Worm (Caenorhabditis elegans) whole organism, L4 larva: ENCODE measurements around the gene ZK180.6.

Experiments
- F26F4.8 ChIP-seq: fragments of 200-800 bp; sonication (Bioruptor generic); conservative IDR thresholded peaks from 2 replicates; pipeline ENCODE4 v1.3.6; 2022; ENCODE audit warnings: missing genetic modification characterization, missing compliant biosample characterization
- R02D3.7 ChIP-seq: fragments of 150-350 bp; sonication (generic microtip); optimal IDR thresholded peaks from 3 replicates; lab custom pipeline; 2014; ENCODE audit warnings: missing biosample characterization, missing genetic modification characterization
- T26A8.4 ChIP-seq: fragments of 200-800 bp; sonication (Bioruptor generic); IDR thresholded peaks from 2 replicates; pipeline ENCODE4 v1.3.6; 2022; ENCODE audit warnings: missing genetic modification characterization, missing compliant biosample characterization
- Y48G9A.11 ChIP-seq: fragments of 200-800 bp; sonication (Bioruptor generic); IDR thresholded peaks from 2 replicates; pipeline ENCODE4 v1.3.6; 2022; ENCODE audit warnings: missing genetic modification reagents, missing genetic modification characterization, missing compliant biosample characterization
- ZK337.2 ChIP-seq: fragments of 200-800 bp; sonication (Bioruptor generic); IDR thresholded peaks from 2 replicates; pipeline ENCODE4 v1.3.6; 2022; ENCODE audit warnings: missing genetic modification reagents, missing genetic modification characterization, missing compliant biosample characterization
- ama-1 ChIP-seq: fragments of 150-350 bp; optimal IDR thresholded peaks from 2 replicates; lab custom pipeline; 2014; ENCODE audit warnings: inconsistent platforms, mixed read lengths
- ceh-82 ChIP-seq: sonication (generic microtip); optimal IDR thresholded peaks from 2 replicates; lab custom pipeline; 2017; ENCODE audit warnings: missing biosample characterization, missing genetic modification characterization
- ces-1 ChIP-seq: fragments of 150-350 bp; sonication (generic microtip); optimal IDR thresholded peaks from 4 replicates; lab custom pipeline; 2014; ENCODE audit warnings: missing biosample characterization, missing genetic modification reagents, missing genetic modification characterization
- ctbp-1 ChIP-seq: fragments of 200-800 bp; sonication (Bioruptor generic); IDR thresholded peaks from 2 replicates; pipeline ENCODE4 v1.3.6; 2022; ENCODE audit warnings: missing genetic modification reagents, missing genetic modification characterization, missing compliant biosample characterization
- daf-12 ChIP-seq: fragments of 150-350 bp; optimal IDR thresholded peaks from 2 replicates; lab custom pipeline; 2014; ENCODE audit warnings: missing biosample characterization, missing genetic modification reagents, missing genetic modification characterization
- daf-19 ChIP-seq: fragments of 200-800 bp; sonication (Bioruptor generic); conservative IDR thresholded peaks from 2 replicates; pipeline ENCODE4 v1.3.6; 2022; ENCODE audit warnings: missing genetic modification characterization, missing compliant biosample characterization
- daf-8 ChIP-seq: fragments of 200-800 bp; sonication (Bioruptor generic); IDR thresholded peaks from 2 replicates; pipeline ENCODE4 v1.3.6; 2022; ENCODE audit warnings: missing genetic modification characterization, missing compliant biosample characterization
- dpl-1 ChIP-seq: fragments of 150-350 bp; optimal IDR thresholded peaks from 2 replicates; lab custom pipeline; 2014; ENCODE audit warnings: missing biosample characterization, missing genetic modification reagents, missing genetic modification characterization
- egl-27 ChIP-seq: sonication (generic microtip); optimal IDR thresholded peaks from 3 replicates; lab custom pipeline; 2017; ENCODE audit warnings: missing biosample characterization, missing genetic modification reagents, missing genetic modification characterization
- egl-43 ChIP-seq: fragments of 200-800 bp; sonication (Bioruptor generic); IDR thresholded peaks from 2 replicates; pipeline ENCODE4 v1.3.6; 2022; ENCODE audit warnings: missing genetic modification reagents, missing genetic modification characterization, missing compliant biosample characterization
- fos-1 ChIP-seq: fragments of 150-350 bp; optimal IDR thresholded peaks from 2 replicates; lab custom pipeline; 2014; ENCODE audit warnings: missing biosample characterization, missing genetic modification characterization
- hif-1 ChIP-seq, 2 experiments: sonication (generic microtip); optimal IDR thresholded peaks; 2 replicates each; lab custom pipeline; 2016 to 2017; ENCODE audit warnings: missing compliant biosample characterization in 2 of 2, missing genetic modification characterization in 2 of 2, missing genetic modification reagents in 2 of 2, missing genotype in 2 of 2, mild to moderate bottlenecking in 1 of 2
- hlh-11 ChIP-seq: fragments of 200-800 bp; sonication (Bioruptor generic); optimal IDR thresholded peaks from 2 replicates; lab custom pipeline; 2018; ENCODE audit warnings: mild to moderate bottlenecking, missing genetic modification characterization, missing compliant biosample characterization
- hmg-1.1 ChIP-seq: fragments of 200-800 bp; sonication (Bioruptor generic); IDR thresholded peaks from 2 replicates; pipeline ENCODE4 v1.3.6; 2022; ENCODE audit warnings: missing genetic modification reagents, missing genetic modification characterization, missing compliant biosample characterization
- lim-7 ChIP-seq: fragments of 200-800 bp; sonication (Bioruptor generic); IDR thresholded peaks from 2 replicates; pipeline ENCODE4 v1.3.6; 2022; ENCODE audit warnings: missing genetic modification characterization, missing compliant biosample characterization
- lin-15B ChIP-seq: fragments of 150-350 bp; sonication (generic microtip); optimal IDR thresholded peaks from 3 replicates; lab custom pipeline; 2014; ENCODE audit warnings: missing biosample characterization, missing genetic modification characterization
- lin-38 ChIP-seq: fragments of 200-800 bp; sonication (Bioruptor generic); IDR thresholded peaks from 2 replicates; pipeline ENCODE4 v1.3.6; 2022; ENCODE audit warnings: missing genetic modification reagents, missing genetic modification characterization, missing compliant biosample characterization
- lin-39 ChIP-seq: fragments of 150-350 bp; optimal IDR thresholded peaks from 2 replicates; lab custom pipeline; 2014; ENCODE audit warnings: missing biosample characterization, missing genetic modification reagents, missing genetic modification characterization
- lir-3 ChIP-seq: sonication (generic microtip); optimal IDR thresholded peaks from 2 replicates; lab custom pipeline; 2016; ENCODE audit warnings: mild to moderate bottlenecking, missing genetic modification characterization, missing compliant biosample characterization
- madf-5 ChIP-seq, 2 experiments: fragments of 200-800 bp; sonication (Bioruptor generic); IDR thresholded peaks; 2 replicates each; pipeline ENCODE4 v1.3.6; 2022; ENCODE audit warnings: missing compliant biosample characterization in 2 of 2, missing genetic modification characterization in 2 of 2
- madf-9 ChIP-seq: fragments of 200-800 bp; sonication (Bioruptor generic); conservative IDR thresholded peaks from 2 replicates; pipeline ENCODE4 v1.3.6; 2022; ENCODE audit warnings: missing genetic modification reagents, missing genetic modification characterization, missing compliant biosample characterization
- mdl-1 ChIP-seq, 2 experiments: fragments of 150-350 bp in 1 of 2; sonication (generic microtip) in 1 of 2; optimal IDR thresholded peaks; 2 replicates each; lab custom pipeline; 2014 to 2017; ENCODE audit warnings: missing biosample characterization in 2 of 2, missing genetic modification characterization in 2 of 2
- mdt-29 ChIP-seq: fragments of 200-800 bp; sonication (Bioruptor generic); IDR thresholded peaks from 2 replicates; pipeline ENCODE4 v1.3.6; 2022; ENCODE audit warnings: missing genetic modification reagents, missing genetic modification characterization, missing compliant biosample characterization
- mxl-3 ChIP-seq: fragments of 200-800 bp; sonication (Bioruptor generic); optimal IDR thresholded peaks from 2 replicates; lab custom pipeline; 2018; ENCODE audit warnings: mild to moderate bottlenecking, missing genetic modification characterization, missing compliant biosample characterization
- nhr-102 ChIP-seq: sonication (generic microtip); optimal IDR thresholded peaks from 2 replicates; lab custom pipeline; 2016; ENCODE audit warnings: mild to moderate bottlenecking, missing genetic modification characterization, moderate library complexity, missing compliant biosample characterization
- nhr-111 ChIP-seq: fragments of 200-800 bp; sonication (Bioruptor generic); optimal IDR thresholded peaks from 2 replicates; lab custom pipeline; 2018; ENCODE audit warnings: mild to moderate bottlenecking, missing genetic modification characterization, missing compliant biosample characterization
- nhr-25 ChIP-seq: sonication (generic microtip); optimal IDR thresholded peaks from 2 replicates; lab custom pipeline; 2017; ENCODE audit warnings: missing genetic modification characterization, mild to moderate bottlenecking, missing compliant biosample characterization, antibody characterized with exemption, moderate library complexity, borderline replicate concordance; ENCODE audit not compliant: insufficient read depth
- pha-4 ChIP-seq, 2 experiments: fragments of 150-350 bp in 1 of 2; fragments of 200-800 bp in 1 of 2; sonication (Bioruptor generic) in 1 of 2; IDR thresholded peaks in 1 of 2; optimal IDR thresholded peaks in 1 of 2; 2 replicates each; pipeline versions ENCODE4 v1.3.6 to Lab custom; 2014 to 2022; ENCODE audit warnings: missing genetic modification characterization in 2 of 2, missing genetic modification reagents in 2 of 2, missing biosample characterization in 1 of 2, missing compliant biosample characterization in 1 of 2
- php-3 ChIP-seq: fragments of 200-800 bp; sonication (Bioruptor generic); IDR thresholded peaks from 2 replicates; pipeline ENCODE4 v1.3.6; 2022; ENCODE audit warnings: missing genetic modification reagents, missing genetic modification characterization, missing compliant biosample characterization
- pqm-1 ChIP-seq: sonication (generic microtip); optimal IDR thresholded peaks from 2 replicates; lab custom pipeline; 2017; ENCODE audit warnings: missing biosample characterization, missing genetic modification characterization
- rbr-2 ChIP-seq: sonication (generic microtip); optimal IDR thresholded peaks from 2 replicates; lab custom pipeline; 2016; ENCODE audit warnings: missing genotype, missing genetic modification characterization, missing compliant biosample characterization
- sdz-12 ChIP-seq: fragments of 200-800 bp; sonication (Bioruptor generic); optimal IDR thresholded peaks from 2 replicates; lab custom pipeline; 2018; ENCODE audit warnings: mild to moderate bottlenecking, missing genetic modification characterization, missing compliant biosample characterization
- set-16 ChIP-seq: fragments of 200-800 bp; sonication (Bioruptor generic); IDR thresholded peaks from 2 replicates; pipeline ENCODE4 v1.3.6; 2022; ENCODE audit warnings: missing genetic modification reagents, missing genetic modification characterization, missing compliant biosample characterization
- spr-3 ChIP-seq: fragments of 200-800 bp; sonication (Bioruptor generic); optimal IDR thresholded peaks from 2 replicates; lab custom pipeline; 2018; ENCODE audit warnings: mild to moderate bottlenecking, missing genetic modification characterization, missing compliant biosample characterization
- unc-130 ChIP-seq: sonication (generic microtip); optimal IDR thresholded peaks from 2 replicates; lab custom pipeline; 2016; ENCODE audit warnings: missing genetic modification reagents, missing genetic modification characterization, missing compliant biosample characterization
- vab-7 ChIP-seq: fragments of 200-800 bp; sonication (Bioruptor generic); IDR thresholded peaks from 2 replicates; pipeline ENCODE4 v1.3.6; 2022; ENCODE audit warnings: missing genetic modification reagents, missing genetic modification characterization, missing compliant biosample characterization
- zag-1 ChIP-seq: fragments of 150-350 bp; optimal IDR thresholded peaks from 2 replicates; lab custom pipeline; 2014; ENCODE audit warnings: missing biosample characterization, missing genetic modification characterization
- zfp-3 ChIP-seq: fragments of 200-800 bp; sonication (Bioruptor generic); conservative IDR thresholded peaks from 2 replicates; pipeline ENCODE4 v1.3.6; 2022; ENCODE audit warnings: missing genetic modification reagents, missing genetic modification characterization, missing compliant biosample characterization
- zip-11 ChIP-seq: fragments of 200-800 bp; sonication (Bioruptor generic); IDR thresholded peaks from 2 replicates; pipeline ENCODE4 v1.3.6; 2022; ENCODE audit warnings: missing genetic modification characterization, missing compliant biosample characterization
- ztf-7 ChIP-seq: fragments of 150-350 bp; optimal IDR thresholded peaks from 2 replicates; lab custom pipeline; 2014; ENCODE audit warnings: missing biosample characterization, missing genetic modification characterization

ZK180.6 gene

ce11 chrIV:4475362-4476086 lies 49.3 kb downstream of the ZK180.6 start (continued):
- TF ChIP-seq fos-1 (tag; lab: Kevin White, UChicago), result no peak
- TF ChIP-seq pqm-1 (tag; lab: Kevin White, UChicago), result peak; percentile 24
- TF ChIP-seq zfp-3 (GFP tag; lab: Robert Waterston, UW), result no peak
- TF ChIP-seq vab-7 (GFP tag; lab: Robert Waterston, UW), result no peak
- TF ChIP-seq ama-1, result peak; percentile 34
- TF ChIP-seq rbr-2, result no peak
- no peak for TF ChIP-seq nhr-25 (tag; lab: Kevin White, UChicago)
- TF ChIP-seq hmg-1.1, result no peak
- TF ChIP-seq lin-15B, result no peak
- no peak for TF ChIP-seq madf-9
- no peak; the same call in 1 of the 2 replicates for TF ChIP-seq ZK337.2 (GFP tag; lab: Robert Waterston, UW)
- TF ChIP-seq mxl-3 (GFP tag; lab: Kevin White, UChicago), result peak; percentile 74
- TF ChIP-seq lin-39, result no peak
- TF ChIP-seq nhr-102 (tag; lab: Kevin White, UChicago), result no peak
- TF ChIP-seq R02D3.7 (tag; lab: Kevin White, UChicago), result no peak
- no peak for TF ChIP-seq zip-11 (GFP tag; lab: Robert Waterston, UW)
- TF ChIP-seq spr-3 (GFP tag; lab: Kevin White, UChicago), result no peak
- no peak for TF ChIP-seq daf-19 (GFP tag; lab: Robert Waterston, UW)

ce11 chrIV:4473767-4474166 lies 51.1 kb downstream of the ZK180.6 start:
- TF ChIP-seq ztf-7 (tag; lab: Kevin White, UChicago) (no peak), hmg-1.1 (0 out of 2 replicates have a peak, but pooled peaks have one; percentile 13), madf-9 (0 out of 2 replicates have a peak, but pooled peaks have one; percentile 25), T26A8.4 (peak; percentile 36; the same call in 1 of the 2 replicates), ctbp-1 (GFP tag; lab: Robert Waterston, UW) (0 out of 2 replicates have a peak, but pooled peaks have one; percentile 32), hif-1 (tag; optimal IDR thresholded peaks at IDR 0.05; lab: Kevin White, UChicago) (peak in 1 of 2 experiments; percentile 16), sdz-12 (peak; percentile 45), hlh-11 (peak; percentile 58), fos-1 (tag; lab: Kevin White, UChicago) (no peak), ceh-82 (tag; lab: Kevin White, UChicago) (no peak), egl-43 (GFP tag; lab: Robert Waterston, UW) (0 out of 2 replicates have a peak, but pooled peaks have one; percentile 41), Y48G9A.11 (GFP tag; lab: Robert Waterston, UW) (0 out of 2 replicates have a peak, but pooled peaks have one; percentile 5), mxl-3 (GFP tag; lab: Kevin White, UChicago) (peak; percentile 24), set-16 (GFP tag; lab: Robert Waterston, UW) (peak; percentile 65), pha-4 (GFP tag; IDR thresholded peaks at IDR 0.05; lab: Robert Waterston, UW) (peak; percentile 9; the same call in 1 of the 2 replicates), pha-4 (tag; optimal IDR thresholded peaks at IDR 0.05; lab: Kevin White, UChicago) (no peak), F26F4.8 (no peak), lim-7 (GFP tag; lab: Robert Waterston, UW) (0 out of 2 replicates have a peak, but pooled peaks have one; percentile 27), mdt-29 (GFP tag; lab: Robert Waterston, UW) (peak; percentile 28; the same call in 1 of the 2 replicates)

DNA sequence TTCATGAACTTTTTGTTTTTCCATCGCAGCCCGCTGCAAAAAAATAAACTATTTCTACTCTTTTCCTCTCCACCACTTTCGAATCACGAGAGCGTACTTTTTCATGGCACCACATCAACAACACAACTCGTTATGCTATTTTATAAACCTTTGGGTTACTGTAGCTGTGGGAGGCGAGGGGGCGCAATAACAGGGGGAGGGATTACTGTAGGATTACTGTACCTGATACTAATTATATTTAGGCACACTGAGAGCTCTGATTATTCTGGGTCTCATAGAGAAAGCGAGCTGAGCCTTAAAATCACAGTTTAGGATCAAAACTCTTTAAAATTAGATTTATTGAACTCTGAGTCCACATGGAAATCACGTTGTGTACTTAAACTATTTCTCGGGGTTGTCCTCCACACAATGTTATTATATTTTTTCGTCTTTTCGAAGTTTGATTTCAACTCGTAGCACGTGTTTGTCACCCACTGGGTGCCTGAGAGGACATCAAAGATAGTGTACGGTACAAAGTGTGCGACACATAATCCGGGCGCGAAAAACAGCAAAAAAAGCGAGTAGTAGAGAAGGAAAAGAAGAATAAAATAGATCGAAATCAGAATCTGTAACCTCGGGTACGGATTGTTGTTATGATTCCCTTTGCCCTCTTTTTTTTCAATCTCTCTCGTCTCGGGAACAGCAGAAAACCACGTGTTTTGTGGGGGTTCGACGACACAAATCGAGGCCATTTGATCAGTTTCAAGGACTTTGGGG lies 52.2 kb downstream of the ZK180.6 start:
- TF ChIP-seq dpl-1 (GFP tag; lab: Kevin White, UChicago), result no peak
- TF ChIP-seq daf-12 (tag; lab: Kevin White, UChicago), result no peak
- TF ChIP-seq nhr-111 (GFP tag; lab: Kevin White, UChicago), result no peak
- TF ChIP-seq madf-5 (GFP tag; IDR thresholded peaks at IDR 0.05; lab: Robert Waterston, UW), result no peak
- TF ChIP-seq lin-15B, result no peak
- no peak for TF ChIP-seq lir-3 (tag; lab: Kevin White, UChicago)
- no peak for TF ChIP-seq egl-27 (tag; lab: Kevin White, UChicago)
- no peak for TF ChIP-seq zag-1 (tag; lab: Kevin White, UChicago)
- TF ChIP-seq daf-19 (GFP tag; lab: Robert Waterston, UW), result no peak
- peak in 1 of 2 experiments; percentile 76 for TF ChIP-seq mdl-1 (tag; optimal IDR thresholded peaks at IDR 0.05; lab: Kevin White, UChicago)
- TF ChIP-seq daf-8 (GFP tag; lab: Robert Waterston, UW), result no peak
- TF ChIP-seq ces-1 (GFP tag; lab: Kevin White, UChicago), result no peak
- no peak for TF ChIP-seq lin-38
- TF ChIP-seq php-3 (GFP tag; lab: Robert Waterston, UW), result no peak; the same call in 1 of the 2 replicates
- no peak for TF ChIP-seq unc-130 (GFP tag; lab: Kevin White, UChicago)
